Worm (Caenorhabditis elegans): ENCODE measurements around the gene R07B7.8.

R07B7.8 gene

ce11 chrV:12040823-12041606 lies 43.1 kb downstream of the R07B7.8 start, which contains the start of the genes kup-1 and F10C2.4 (continued):
- TF ChIP-seq nhr-47 (tag; optimal IDR thresholded peaks at IDR 0.05) (peak; percentile 63), nhr-71 (tag; optimal IDR thresholded peaks at IDR 0.05) (peak; percentile 82), elt-3 (tag; optimal IDR thresholded peaks at IDR 0.05) (peak in 2 of 6 experiments; percentile 50 to 62), egl-13 (tag; optimal IDR thresholded peaks at IDR 0.05) (no peak), snu-23 (GFP tag; optimal IDR thresholded peaks at IDR 0.05) (peak; percentile 76), mep-1 (tag; optimal IDR thresholded peaks at IDR 0.05) (peak; percentile 5), Y116A8C.19 (tag; optimal IDR thresholded peaks at IDR 0.05; ENCODE audit: borderline replicate concordance) (no peak), F16B12.6 (tag; optimal IDR thresholded peaks at IDR 0.05) (peak; percentile 11), unc-130 (tag; optimal IDR thresholded peaks at IDR 0.05) (no peak), ceh-63 (GFP tag; optimal IDR thresholded peaks at IDR 0.05) (no peak), sup-37 (GFP tag; optimal IDR thresholded peaks at IDR 0.05) (no peak), lin-39 (tag; optimal IDR thresholded peaks at IDR 0.05) (no peak), snpc-4 (tag; optimal IDR thresholded peaks at IDR 0.05) (peak; percentile 19), C16A3.4 (tag; optimal IDR thresholded peaks at IDR 0.05) (peak; percentile 63), egl-27 (tag; optimal IDR thresholded peaks at IDR 0.05) (no peak), lin-35 (GFP tag; optimal IDR thresholded peaks at IDR 0.05) (peak; percentile 93 to 96), blmp-1 (tag; optimal IDR thresholded peaks at IDR 0.05) (peak; percentile 60), unc-86 (tag; optimal IDR thresholded peaks at IDR 0.05) (peak; percentile 48), pag-3 (tag; optimal IDR thresholded peaks at IDR 0.05; ENCODE audit: borderline replicate concordance, insufficient read depth) (no peak), efl-1 (optimal IDR thresholded peaks at IDR 0.05) (peak; percentile 89 to 95), efl-1 (GFP tag; optimal IDR thresholded peaks at IDR 0.05 in 1 of 2) (peak; percentile 94 to 99), ztf-4 (tag; optimal IDR thresholded peaks at IDR 0.05) (no peak), nhr-90 (tag; optimal IDR thresholded peaks at IDR 0.05; ENCODE audit: poor library complexity) (peak; percentile 27), irx-1 (tag; optimal IDR thresholded peaks at IDR 0.05) (peak; percentile 34), ces-1 (GFP tag; optimal IDR thresholded peaks at IDR 0.05) (no peak), elt-2 (tag; optimal IDR thresholded peaks at IDR 0.05) (no peak), nhr-77 (tag; optimal IDR thresholded peaks at IDR 0.05) (peak; percentile 51), aha-1 (tag; optimal IDR thresholded peaks at IDR 0.05) (no peak), rnt-1 (tag; optimal IDR thresholded peaks at IDR 0.05) (peak; percentile 50), skn-1 (tag; optimal IDR thresholded peaks at IDR 0.05) (peak; percentile 58), fkh-8 (tag; optimal IDR thresholded peaks at IDR 0.05) (peak; percentile 42), nhr-20 (tag; optimal IDR thresholded peaks at IDR 0.05) (peak; percentile 71), dpl-1 (GFP tag; optimal IDR thresholded peaks at IDR 0.05) (peak; percentile 92 to 96 (median 94)), ceh-8 (GFP tag; optimal IDR thresholded peaks at IDR 0.05) (no peak), unc-62 (GFP tag; optimal IDR thresholded peaks at IDR 0.05) (no peak), nhr-28 (tag; optimal IDR thresholded peaks at IDR 0.05) (no peak), pax-3 (tag; optimal IDR thresholded peaks at IDR 0.05) (peak; percentile 55), lsy-2 (tag; optimal IDR thresholded peaks at IDR 0.05) (peak; percentile 63 to 84), unc-30 (tag; optimal IDR thresholded peaks at IDR 0.05) (no peak), hlh-4 (tag; optimal IDR thresholded peaks at IDR 0.05) (no peak), hlh-17 (GFP tag; optimal IDR thresholded peaks at IDR 0.05; ENCODE audit: borderline replicate concordance) (no peak), C04F5.9 (tag; optimal IDR thresholded peaks at IDR 0.05) (peak; percentile 26)
